Worm (Caenorhabditis elegans) whole organism, L4/young adult: ENCODE measurements around the gene C55C3.1.

ENCODE experiments used
- W03F9.2 ChIP-seq: fragments of 150-350 bp; optimal IDR thresholded peaks from 2 replicates; lab custom pipeline; 2014; ENCODE audit warnings: missing biosample characterization, missing genetic modification characterization
- dao-5 ChIP-seq: sonication (generic microtip); optimal IDR thresholded peaks from 2 replicates; lab custom pipeline; 2016; ENCODE audit warnings: missing genotype, missing genetic modification characterization, moderate library complexity, missing compliant biosample characterization
- him-1 ChIP-seq: sonication (generic microtip); optimal IDR thresholded peaks from 2 replicates; lab custom pipeline; 2016; ENCODE audit warnings: missing genotype, missing genetic modification reagents, missing genetic modification characterization, missing compliant biosample characterization

The C55C3.1 gene

ce11 chrIV:5685014-5685413, 23.9 kb upstream of the C55C3.1 start, which contains the start of gene C55C3.3:
TSS of gene C55C3.3 (plus strand) at chrIV:5685287.
- TF ChIP-seq W03F9.2 (tag; lab: Kevin White, UChicago) (no peak), him-1 (tag; lab: Kevin White, UChicago) (no peak), dao-5 (no peak)

- TF ChIP-seq dao-5 = no peak
- no peak for TF ChIP-seq W03F9.2 (tag; lab: Kevin White, UChicago)
- no peak for TF ChIP-seq him-1 (tag; lab: Kevin White, UChicago)
Observed at ce11 chrIV:5690386-5691080, 18.4 kb upstream of the C55C3.1 start, which contains the start of gene C55C3.8. TSS of gene C55C3.8 (plus strand) at chrIV:5691030.

ce11 chrIV:5700372-5700771, 8.5 kb upstream of the C55C3.1 start:
- TF ChIP-seq dao-5 (no peak), him-1 (tag; lab: Kevin White, UChicago) (no peak), W03F9.2 (tag; lab: Kevin White, UChicago) (no peak)

- TF ChIP-seq him-1 (tag; lab: Kevin White, UChicago) = no peak
- TF ChIP-seq W03F9.2 (tag; lab: Kevin White, UChicago) = no peak
- TF ChIP-seq dao-5 = no peak
Observed at ce11 chrIV:5701646-5702045, 7.2 kb upstream of the C55C3.1 start.

- no peak for TF ChIP-seq him-1 (tag; lab: Kevin White, UChicago)
- no peak for TF ChIP-seq dao-5
- TF ChIP-seq W03F9.2 (tag; lab: Kevin White, UChicago) = no peak
Observed at ce11 chrIV:5703443-5703842, 5.5 kb upstream of the C55C3.1 start, which contains the start of the genes C55C3.73 and perm-5. TSS of gene C55C3.73 (minus strand) at chrIV:5703451. TSS of gene perm-5 (minus strand) at chrIV:5703468.

ce11 chrIV:5703917-5704316, 5.0 kb upstream of the C55C3.1 start:
- TF ChIP-seq him-1 (tag; lab: Kevin White, UChicago) (no peak), dao-5 (no peak), W03F9.2 (tag; lab: Kevin White, UChicago) (no peak)

ce11 chrIV:5706603-5707002, 2.3 kb upstream of the C55C3.1 start:
- TF ChIP-seq W03F9.2 (tag; lab: Kevin White, UChicago) (no peak), dao-5 (no peak), him-1 (tag; lab: Kevin White, UChicago) (no peak)

ce11 chrIV:5715341-5716112, 6.6 kb downstream of the C55C3.1 start:
- no peak for TF ChIP-seq dao-5
- no peak for TF ChIP-seq W03F9.2 (tag; lab: Kevin White, UChicago)
- no peak for TF ChIP-seq him-1 (tag; lab: Kevin White, UChicago)

- TF ChIP-seq him-1 (tag; lab: Kevin White, UChicago) (no peak), W03F9.2 (tag; lab: Kevin White, UChicago) (no peak), dao-5 (no peak)
Observed at ce11 chrIV:5723659-5724058, 14.8 kb downstream of the C55C3.1 start.

ce11 chrIV:5725300-5725699, 16.4 kb downstream of the C55C3.1 start, which contains the start of gene H35B03.1:
TSS of gene H35B03.1 (plus strand) at chrIV:5725600.
- TF ChIP-seq him-1 (tag; lab: Kevin White, UChicago) (no peak), dao-5 (no peak), W03F9.2 (tag; lab: Kevin White, UChicago) (no peak)

- TF ChIP-seq dao-5 (no peak), W03F9.2 (tag; lab: Kevin White, UChicago) (no peak), him-1 (tag; lab: Kevin White, UChicago) (no peak)
Observed at ce11 chrIV:5731597-5731996, 22.7 kb downstream of the C55C3.1 start, which contains the start of gene H35B03.2. TSS of gene H35B03.2 (minus strand) at chrIV:5731674.

- TF ChIP-seq W03F9.2 (tag; lab: Kevin White, UChicago) = no peak
- no peak for TF ChIP-seq dao-5
- no peak for TF ChIP-seq him-1 (tag; lab: Kevin White, UChicago)
Observed at ce11 chrIV:5734720-5735119, 25.8 kb downstream of the C55C3.1 start, which contains the start of gene cpg-18. TSS of gene cpg-18 (plus strand) at chrIV:5735020.

- TF ChIP-seq him-1 (tag; lab: Kevin White, UChicago) (no peak), dao-5 (no peak), W03F9.2 (tag; lab: Kevin White, UChicago) (no peak)
Observed at ce11 chrIV:5741045-5741444, 32.1 kb downstream of the C55C3.1 start, which contains the start of gene chil-11. TSS of gene chil-11 (plus strand) at chrIV:5741345.

- TF ChIP-seq W03F9.2 (tag; lab: Kevin White, UChicago) = no peak
- TF ChIP-seq him-1 (tag; lab: Kevin White, UChicago) = no peak
- TF ChIP-seq dao-5 = no peak
Observed at ce11 chrIV:5744114-5744513, 35.2 kb downstream of the C55C3.1 start, which contains the start of gene C45E5.1. TSS of gene C45E5.1 (plus strand) at chrIV:5744403.
